Fruit fly (Drosophila melanogaster) whole organism, embryonic: Measurements from ENCODE around the gene Nelf-E.

Experiments used
- Ada2b ChIP-seq: fragments of 200-800 bp; sonication (Bioruptor generic); IDR thresholded peaks from 2 replicates; pipeline ENCODE4 v1.3.6; 2022; ENCODE audit warnings: missing biosample characterization, missing genetic modification characterization
- Awh ChIP-seq: fragments of 200-800 bp; sonication (Bioruptor generic); IDR thresholded peaks from 2 replicates; pipeline ENCODE4, ENCODE4 v1.3.6; 2022; ENCODE audit warnings: missing biosample characterization, missing genetic modification characterization
- CG10654 ChIP-seq: fragments of 200-800 bp; sonication (Bioruptor generic); optimal IDR thresholded peaks from 2 replicates; lab custom pipeline; 2016; ENCODE audit warnings: missing biosample characterization, missing genetic modification characterization
- CG12155 ChIP-seq: fragments of 200-800 bp; sonication (Bioruptor generic); optimal IDR thresholded peaks from 3 replicates; lab custom pipeline; 2016; ENCODE audit warnings: missing biosample characterization, missing genetic modification characterization
- CG12942 ChIP-seq: fragments of 200-800 bp; sonication (Bioruptor generic); optimal IDR thresholded peaks from 3 replicates; lab custom pipeline; 2016; ENCODE audit warnings: missing biosample characterization, missing genetic modification characterization
- CG14050 ChIP-seq: fragments of 200-800 bp; sonication (Bioruptor generic); IDR thresholded peaks from 3 replicates; pipeline ENCODE4 v1.3.6; 2022; ENCODE audit warnings: missing biosample characterization, missing genetic modification characterization
- CG14965 ChIP-seq: fragments of 200-800 bp; sonication (Bioruptor generic); optimal IDR thresholded peaks from 2 replicates; lab custom pipeline; 2016; ENCODE audit warnings: missing biosample characterization, missing genetic modification characterization, borderline replicate concordance
- CG15011 ChIP-seq: fragments of 200-800 bp; sonication (Bioruptor generic); optimal IDR thresholded peaks from 3 replicates; lab custom pipeline; 2018; ENCODE audit warnings: missing biosample characterization, mild to moderate bottlenecking, missing genetic modification characterization
- CG15696 ChIP-seq: fragments of 200-800 bp; sonication (Bioruptor generic); optimal IDR thresholded peaks from 2 replicates; lab custom pipeline; 2019; ENCODE audit warnings: missing biosample characterization, mild to moderate bottlenecking, missing genetic modification characterization, moderate library complexity
- CG16863 ChIP-seq: fragments of 200-800 bp; sonication (Bioruptor generic); optimal IDR thresholded peaks from 3 replicates; lab custom pipeline; 2016; ENCODE audit warnings: missing biosample characterization, missing genetic modification characterization
- CG6654 ChIP-seq: fragments of 200-800 bp; sonication (Bioruptor generic); optimal IDR thresholded peaks from 2 replicates; lab custom pipeline; 2017; ENCODE audit warnings: missing biosample characterization, mild to moderate bottlenecking, missing genetic modification characterization
- CG7271 ChIP-seq: fragments of 200-800 bp; sonication (Bioruptor generic); optimal IDR thresholded peaks from 2 replicates; lab custom pipeline; 2018; ENCODE audit warnings: missing biosample characterization, mild to moderate bottlenecking, missing genetic modification characterization, moderate library complexity
- CG7745 ChIP-seq: fragments of 200-800 bp; sonication (Bioruptor generic); optimal IDR thresholded peaks from 2 replicates; lab custom pipeline; 2018; ENCODE audit warnings: missing biosample characterization, mild to moderate bottlenecking, missing genetic modification characterization, moderate library complexity
- CG8290 ChIP-seq, 3 experiments: fragments of 200-800 bp; sonication (Bioruptor generic); optimal IDR thresholded peaks; 2 replicates each; lab custom pipeline; 2016 to 2019; ENCODE audit warnings: missing biosample characterization in 3 of 3, missing genetic modification characterization in 3 of 3, mild to moderate bottlenecking in 2 of 3, moderate library complexity in 1 of 3
- CG9437 ChIP-seq: fragments of 200-800 bp; sonication (Bioruptor generic); optimal IDR thresholded peaks from 2 replicates; lab custom pipeline; 2018; ENCODE audit warnings: missing biosample characterization, mild to moderate bottlenecking, missing genetic modification characterization
- CG9797 ChIP-seq: fragments of 200-800 bp; sonication (Bioruptor generic); optimal IDR thresholded peaks from 3 replicates; lab custom pipeline; 2018; ENCODE audit warnings: missing biosample characterization, mild to moderate bottlenecking, missing genetic modification characterization
- CoRest ChIP-seq: fragments of 200-800 bp; sonication (Bioruptor generic); optimal IDR thresholded peaks from 3 replicates; lab custom pipeline; 2018; ENCODE audit warnings: missing biosample characterization, mild to moderate bottlenecking, missing genetic modification characterization, moderate library complexity
- Dad ChIP-seq: fragments of 200-800 bp; sonication (Bioruptor generic); optimal IDR thresholded peaks from 3 replicates; lab custom pipeline; 2016; ENCODE audit warnings: missing biosample characterization, missing genetic modification characterization
- Dip2 ChIP-seq: fragments of 200-800 bp; sonication (Bioruptor generic); IDR thresholded peaks from 2 replicates; pipeline ENCODE4 v1.3.6; 2022; ENCODE audit warnings: missing biosample characterization, missing genetic modification characterization
- Dp ChIP-seq: fragments of 200-800 bp; sonication (Bioruptor generic); optimal IDR thresholded peaks from 2 replicates; lab custom pipeline; 2018; ENCODE audit warnings: missing biosample characterization, mild to moderate bottlenecking, missing genetic modification characterization, moderate library complexity
- Fer3 ChIP-seq: fragments of 200-800 bp; sonication (Bioruptor generic); optimal IDR thresholded peaks from 2 replicates; lab custom pipeline; 2018; ENCODE audit warnings: missing biosample characterization, mild to moderate bottlenecking, missing genetic modification characterization, moderate library complexity
- Hey ChIP-seq: fragments of 200-800 bp; sonication (Bioruptor generic); optimal IDR thresholded peaks from 3 replicates; lab custom pipeline; 2018; ENCODE audit warnings: missing biosample characterization, mild to moderate bottlenecking, missing genetic modification characterization
- HmgZ ChIP-seq: fragments of 200-800 bp; sonication (Bioruptor generic); optimal IDR thresholded peaks from 2 replicates; lab custom pipeline; 2018; ENCODE audit warnings: missing biosample characterization, mild to moderate bottlenecking, missing genetic modification characterization
- Jarid2 ChIP-seq: fragments of 200-800 bp; sonication (Bioruptor generic); optimal IDR thresholded peaks from 3 replicates; lab custom pipeline; 2017; ENCODE audit warnings: mild to moderate bottlenecking, missing biosample characterization, missing genetic modification reagents, missing genetic modification characterization
- Lpt ChIP-seq: fragments of >200 bp; optimal IDR thresholded peaks from 2 replicates; lab custom pipeline; 2018; ENCODE audit warnings: missing biosample characterization, missing genetic modification characterization
- Mad ChIP-seq: fragments of 200-800 bp; sonication (Bioruptor generic); optimal IDR thresholded peaks from 2 replicates; lab custom pipeline; 2016; ENCODE audit warnings: missing biosample characterization, missing genetic modification characterization
- Meics ChIP-seq: fragments of 200-800 bp; sonication (Bioruptor generic); optimal IDR thresholded peaks from 2 replicates; lab custom pipeline; 2017; ENCODE audit warnings: missing biosample characterization, mild to moderate bottlenecking, missing genetic modification characterization
- Xrp1 ChIP-seq: fragments of 200-800 bp; sonication (Bioruptor generic); IDR thresholded peaks from 2 replicates; pipeline ENCODE4 v1.3.6; 2022; ENCODE audit warnings: missing biosample characterization, missing genetic modification characterization
- bbx ChIP-seq: fragments of 200-800 bp; sonication (Bioruptor generic); IDR thresholded peaks from 2 replicates; pipeline ENCODE4 v1.3.6; 2022; ENCODE audit warnings: missing biosample characterization, missing genetic modification characterization; ENCODE audit not compliant: partially characterized antibody
- btn ChIP-seq: fragments of 200-800 bp; sonication (Bioruptor generic); optimal IDR thresholded peaks from 2 replicates; lab custom pipeline; 2016; ENCODE audit warnings: missing biosample characterization, missing genetic modification characterization
- chinmo ChIP-seq: fragments of 200-800 bp; sonication (Bioruptor generic); IDR thresholded peaks from 4 replicates; pipeline ENCODE4 v1.3.6; 2022; ENCODE audit warnings: missing biosample characterization, missing genetic modification characterization; ENCODE audit not compliant: partially characterized antibody
- ci ChIP-seq: fragments of 200-800 bp; sonication (Bioruptor generic); IDR thresholded peaks from 3 replicates; pipeline ENCODE4 v1.3.6; 2022; ENCODE audit warnings: missing biosample characterization, missing genetic modification characterization
- crc ChIP-seq: fragments of 200-800 bp; sonication (Bioruptor generic); optimal IDR thresholded peaks from 2 replicates; lab custom pipeline; 2016; ENCODE audit warnings: missing biosample characterization, missing genetic modification characterization
- dmrt99B ChIP-seq: fragments of 200-800 bp; sonication (Bioruptor generic); optimal IDR thresholded peaks from 2 replicates; lab custom pipeline; 2018; ENCODE audit warnings: missing biosample characterization, mild to moderate bottlenecking, missing genetic modification characterization, moderate library complexity
- emc ChIP-seq: fragments of 200-800 bp; sonication (Bioruptor generic); optimal IDR thresholded peaks from 2 replicates; lab custom pipeline; 2016; ENCODE audit warnings: missing biosample characterization, missing genetic modification characterization
- fd64A ChIP-seq: fragments of 200-800 bp; sonication (Bioruptor generic); optimal IDR thresholded peaks from 3 replicates; lab custom pipeline; 2018; ENCODE audit warnings: missing biosample characterization, mild to moderate bottlenecking, missing genetic modification characterization
- gcm2 ChIP-seq: fragments of 200-800 bp; sonication (Bioruptor generic); optimal IDR thresholded peaks from 2 replicates; lab custom pipeline; 2016; ENCODE audit warnings: missing biosample characterization, missing genetic modification characterization
- grau ChIP-seq: fragments of 200-800 bp; optimal IDR thresholded peaks from 3 replicates; lab custom pipeline; 2019; ENCODE audit warnings: missing biosample characterization, mild to moderate bottlenecking, missing genetic modification characterization, moderate library complexity
- kay ChIP-seq: fragments of 200-800 bp; sonication (Bioruptor generic); optimal IDR thresholded peaks from 2 replicates; lab custom pipeline; 2016; ENCODE audit warnings: missing biosample characterization, missing genetic modification characterization
- kni ChIP-seq: fragments of 200-800 bp; sonication (Bioruptor generic); optimal IDR thresholded peaks from 3 replicates; lab custom pipeline; 2017; ENCODE audit warnings: mild to moderate bottlenecking, missing biosample characterization, missing genetic modification reagents, missing genetic modification characterization
- lab ChIP-seq: fragments of 200-800 bp; sonication (Bioruptor generic); optimal IDR thresholded peaks from 3 replicates; lab custom pipeline; 2017; ENCODE audit warnings: missing biosample characterization, missing genetic modification characterization, mild to moderate bottlenecking, moderate library complexity, missing genetic modification reagents
- prd ChIP-seq, 3 experiments: fragments of >200 bp in 2 of 3; fragments of 200-800 bp in 1 of 3; sonication (Bioruptor generic) in 1 of 3; optimal IDR thresholded peaks in 2 of 3; IDR thresholded peaks in 1 of 3; 2 replicates in 2 of 3; 3 replicates in 1 of 3; pipeline versions ENCODE4 v1.3.6 to Lab custom; 2017 to 2022; ENCODE audit warnings: missing biosample characterization in 1 of 3, missing genetic modification characterization in 1 of 3
- psq ChIP-seq: fragments of 200-800 bp; sonication (Bioruptor generic); optimal IDR thresholded peaks from 2 replicates; lab custom pipeline; 2017; ENCODE audit warnings: missing biosample characterization, missing genetic modification characterization
- ro ChIP-seq: fragments of 200-800 bp; sonication (Bioruptor generic); IDR thresholded peaks from 2 replicates; pipeline ENCODE4 v1.3.6; 2022; ENCODE audit warnings: missing biosample characterization, missing genetic modification characterization
- sens ChIP-seq: fragments of 200-800 bp; sonication (Bioruptor generic); peaks from one replicate; lab custom pipeline; 2016; ENCODE audit warnings: missing biosample characterization, missing genetic modification characterization
- slp2 ChIP-seq: fragments of 200-800 bp; sonication (Bioruptor generic); optimal IDR thresholded peaks from 2 replicates; lab custom pipeline; 2016; ENCODE audit warnings: missing biosample characterization, missing genetic modification characterization
- sug ChIP-seq: fragments of 200-800 bp; optimal IDR thresholded peaks from 2 replicates; lab custom pipeline; 2019; ENCODE audit warnings: missing biosample characterization, mild to moderate bottlenecking, missing genetic modification characterization, moderate library complexity
- trh ChIP-seq: fragments of 200-800 bp; sonication (Bioruptor generic); optimal IDR thresholded peaks from 2 replicates; lab custom pipeline; 2016; ENCODE audit warnings: missing biosample characterization, missing genetic modification characterization
- tup ChIP-seq: fragments of 200-800 bp; sonication (Bioruptor generic); optimal IDR thresholded peaks from 2 replicates; lab custom pipeline; 2016; ENCODE audit warnings: missing biosample characterization, mild to moderate bottlenecking, missing genetic modification characterization, moderate library complexity
- unc-4 ChIP-seq: fragments of 200-800 bp; sonication (Bioruptor generic); IDR thresholded peaks from 2 replicates; pipeline ENCODE4 v1.3.6; 2022; ENCODE audit warnings: missing biosample characterization, missing genetic modification characterization; ENCODE audit not compliant: partially characterized antibody
- yki ChIP-seq: fragments of >200 bp; optimal IDR thresholded peaks from 3 replicates; lab custom pipeline; 2018

The Nelf-E gene

DNA sequence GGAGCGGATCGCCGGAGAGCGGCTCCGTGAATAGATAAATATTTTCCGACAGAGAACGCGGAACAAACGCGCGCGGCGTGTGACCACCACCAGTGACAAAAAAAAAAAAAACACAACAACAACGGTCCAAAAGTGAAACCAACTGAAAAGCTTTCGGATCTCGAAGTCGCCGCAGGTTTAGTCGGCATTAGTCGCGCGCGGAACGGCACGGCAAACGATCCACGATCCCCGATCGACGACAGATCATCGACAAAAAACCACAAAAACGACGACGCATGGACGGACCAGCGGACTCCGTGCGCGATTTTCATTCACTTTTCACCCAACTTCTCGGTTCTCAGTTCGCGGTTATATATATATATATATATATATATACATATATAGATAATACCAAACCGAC lies 22.2 kb downstream of the Nelf-E start (continued):
- TF ChIP-seq dmrt99B (no peak), prd (optimal IDR thresholded peaks at IDR 0.05; lab: Kevin White, UChicago) (no peak), prd (GFP tag; IDR thresholded peaks at IDR 0.05; lab: Robert Waterston, UW) (no peak), Xrp1 (GFP tag; lab: Robert Waterston, UW) (no peak), sens (GFP tag; lab: Kevin White, UChicago) (no peak), CG15011 (no peak), btn (GFP tag; lab: Kevin White, UChicago) (no peak), Ada2b (no peak), CG9797 (GFP tag; lab: Kevin White, UChicago) (no peak), CG10654 (GFP tag; lab: Kevin White, UChicago) (no peak), CG16863 (GFP tag; lab: Kevin White, UChicago) (no peak), kni (GFP tag; lab: Kevin White, UChicago) (no peak), CG7745 (tag; lab: Kevin White, UChicago) (no peak), crc (GFP tag; lab: Kevin White, UChicago) (no peak), CG14050 (GFP tag; lab: Robert Waterston, UW) (no peak), bbx (no peak), yki (lab: Kevin White, UChicago) (no peak), CG14965 (no peak), slp2 (GFP tag; lab: Kevin White, UChicago) (no peak), Awh (GFP tag; lab: Robert Waterston, UW) (no peak), trh (GFP tag; lab: Kevin White, UChicago) (no peak), fd64A (no peak), Meics (GFP tag; lab: Kevin White, UChicago) (no peak), ro (GFP tag; lab: Robert Waterston, UW) (no peak), Hey (tag; lab: Kevin White, UChicago) (peak; percentile 10), HmgZ (tag; lab: Kevin White, UChicago) (no peak), chinmo (GFP tag; lab: Robert Waterston, UW) (peak; percentile 66; the same call in 2 of the 4 replicates), unc-4 (GFP tag; lab: Robert Waterston, UW) (no peak), CG6654 (GFP tag; lab: Kevin White, UChicago) (no peak), CG8290 (GFP tag; optimal IDR thresholded peaks at IDR 0.05; lab: Kevin White, UChicago) (no peak), CG8290 (tag; optimal IDR thresholded peaks at IDR 0.05; lab: Kevin White, UChicago) (no peak), CG15696 (tag; lab: Kevin White, UChicago) (no peak), Dad (GFP tag; lab: Kevin White, UChicago) (no peak), CG9437 (no peak), Jarid2 (GFP tag; lab: Kevin White, UChicago) (peak; percentile 30), Fer3 (no peak), gcm2 (GFP tag; lab: Kevin White, UChicago) (no peak), lab (GFP tag; lab: Kevin White, UChicago) (peak; percentile 49), ci (0 out of 3 replicates have a peak, but pooled peaks have one; percentile 36), kay (GFP tag; lab: Kevin White, UChicago) (no peak), emc (GFP tag; lab: Kevin White, UChicago) (no peak), grau (tag; lab: Kevin White, UChicago) (no peak), CG7271 (tag; lab: Kevin White, UChicago) (no peak), CG12942 (GFP tag; lab: Kevin White, UChicago) (no peak), CoRest (tag; lab: Kevin White, UChicago) (no peak), Lpt (GFP tag; lab: Kevin White, UChicago) (no peak), CG12155 (GFP tag; lab: Kevin White, UChicago) (no peak), Dip2 (no peak), Dp (GFP tag; lab: Kevin White, UChicago) (no peak), Mad (GFP tag; lab: Kevin White, UChicago) (no peak), sug (tag; lab: Kevin White, UChicago) (peak; percentile 16), tup (GFP tag; lab: Kevin White, UChicago) (no peak), psq (GFP tag; lab: Kevin White, UChicago) (no peak)
